Fruit fly (Drosophila melanogaster) whole organism, adult: ENCODE results near the gene CG11674.

Experiments used
- CG11617 ChIP-seq: fragments of 200-800 bp; sonication (Bioruptor generic); optimal IDR thresholded peaks from 2 replicates; lab custom pipeline; 2017; ENCODE audit warnings: mild to moderate bottlenecking, missing biosample characterization, missing genetic modification reagents, missing genetic modification characterization
- CG12768 ChIP-seq: fragments of 200-800 bp; sonication (Bioruptor generic); optimal IDR thresholded peaks from 2 replicates; lab custom pipeline; 2017; ENCODE audit warnings: missing biosample characterization, missing genetic modification characterization, mild to moderate bottlenecking, moderate library complexity, missing genetic modification reagents
- CG14711 ChIP-seq: fragments of 200-800 bp; sonication (Bioruptor generic); optimal IDR thresholded peaks from 2 replicates; lab custom pipeline; 2018; ENCODE audit warnings: missing biosample characterization, mild to moderate bottlenecking, missing genetic modification characterization, moderate library complexity
- CG1620 ChIP-seq: fragments of 200-800 bp; sonication (Bioruptor generic); optimal IDR thresholded peaks from 2 replicates; lab custom pipeline; 2016; ENCODE audit warnings: missing biosample characterization, missing genetic modification characterization
- CG33017 ChIP-seq: fragments of 200-800 bp; sonication (Bioruptor generic); optimal IDR thresholded peaks from 2 replicates; lab custom pipeline; 2018; ENCODE audit warnings: missing biosample characterization, mild to moderate bottlenecking, missing genetic modification characterization, moderate library complexity
- CG5204 ChIP-seq: fragments of 200-800 bp; sonication (Bioruptor generic); optimal IDR thresholded peaks from 2 replicates; lab custom pipeline; 2016; ENCODE audit warnings: missing biosample characterization, missing genetic modification characterization
- CG7045 ChIP-seq: fragments of 200-800 bp; sonication (Bioruptor generic); optimal IDR thresholded peaks from 2 replicates; lab custom pipeline; 2017; ENCODE audit warnings: missing biosample characterization, mild to moderate bottlenecking, missing genetic modification characterization
- CG7101 ChIP-seq: fragments of 200-800 bp; sonication (Bioruptor generic); optimal IDR thresholded peaks from 2 replicates; lab custom pipeline; 2018; ENCODE audit warnings: missing biosample characterization, mild to moderate bottlenecking, missing genetic modification characterization, moderate library complexity
- Clk ChIP-seq: fragments of 200-800 bp; sonication (Bioruptor generic); optimal IDR thresholded peaks from 2 replicates; lab custom pipeline; 2017; ENCODE audit warnings: missing biosample characterization, missing genetic modification characterization
- Crg-1 ChIP-seq: fragments of 200-800 bp; sonication (Bioruptor generic); optimal IDR thresholded peaks from 2 replicates; lab custom pipeline; 2016; ENCODE audit warnings: missing biosample characterization, missing genetic modification characterization
- Hr96 ChIP-seq: fragments of 200-800 bp; sonication (Bioruptor generic); optimal IDR thresholded peaks from 2 replicates; lab custom pipeline; 2016; ENCODE audit warnings: missing biosample characterization, missing genetic modification characterization
- Mnt ChIP-seq: fragments of 200-800 bp; sonication (Bioruptor generic); optimal IDR thresholded peaks from 2 replicates; lab custom pipeline; 2016; ENCODE audit warnings: missing biosample characterization, mild to moderate bottlenecking, missing genetic modification characterization
- bab1 ChIP-seq: fragments of 200-800 bp; sonication (Bioruptor generic); optimal IDR thresholded peaks from 3 replicates; lab custom pipeline; 2019; ENCODE audit warnings: missing biosample characterization, mild to moderate bottlenecking, missing genetic modification characterization, moderate library complexity
- cic ChIP-seq: fragments of 200-800 bp; sonication (Bioruptor generic); optimal IDR thresholded peaks from 2 replicates; lab custom pipeline; 2017; ENCODE audit warnings: missing biosample characterization, mild to moderate bottlenecking, missing genetic modification characterization, moderate library complexity
- cnc ChIP-seq, 2 experiments: fragments of >200 bp; optimal IDR thresholded peaks; 2 replicates each; lab custom pipeline; 2017
- kay ChIP-seq: fragments of 200-800 bp; sonication (Bioruptor generic); peaks from one replicate; lab custom pipeline; 2016; ENCODE audit warnings: missing biosample characterization, missing genetic modification characterization, borderline replicate concordance
- ovo ChIP-seq: fragments of 200-800 bp; sonication (Bioruptor generic); optimal IDR thresholded peaks from 2 replicates; lab custom pipeline; 2016; ENCODE audit warnings: missing biosample characterization, missing genetic modification characterization
- pad ChIP-seq: fragments of 200-800 bp; sonication (Bioruptor generic); optimal IDR thresholded peaks from 3 replicates; lab custom pipeline; 2017; ENCODE audit warnings: missing biosample characterization, missing genetic modification characterization, mild to moderate bottlenecking, moderate library complexity, missing genetic modification reagents
- tj ChIP-seq: fragments of 200-800 bp; sonication (Bioruptor generic); optimal IDR thresholded peaks from 3 replicates; lab custom pipeline; 2017; ENCODE audit warnings: missing biosample characterization, mild to moderate bottlenecking, missing genetic modification characterization, moderate library complexity
- toe ChIP-seq: fragments of 200-800 bp; sonication (Bioruptor generic); optimal IDR thresholded peaks from 2 replicates; lab custom pipeline; 2016; ENCODE audit warnings: missing biosample characterization, missing genetic modification characterization

CG11674 gene

DNA sequence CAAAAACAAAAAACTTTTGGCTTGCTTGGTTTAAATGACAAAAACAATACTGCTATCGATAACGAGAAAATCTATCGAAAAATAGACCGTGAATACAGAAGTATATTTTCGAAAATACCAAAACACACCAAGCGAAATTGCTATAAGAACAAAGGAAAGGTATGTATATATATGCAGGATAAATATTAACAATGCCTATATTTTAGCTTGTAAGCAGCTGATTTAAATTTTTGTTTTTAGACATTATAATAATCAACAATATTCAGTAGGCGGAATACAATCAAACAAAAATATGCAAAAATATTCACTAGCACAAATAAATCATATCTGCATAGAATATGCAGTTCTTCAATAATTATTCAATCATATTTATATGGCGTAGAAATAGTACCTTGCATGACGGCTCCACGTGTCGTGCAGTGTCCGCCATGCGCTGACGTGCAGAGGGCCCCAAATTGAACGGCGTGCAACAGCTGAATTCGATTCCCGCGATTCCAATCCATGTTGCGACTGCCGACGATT is 12.3 kb upstream of the CG11674 start, which contains the start of the genes Fbxl4 and Dus2:
Gene Fbxl4, minus strand, starts transcription at position 51 of the 522 bp plus-strand sequence.
Gene Dus2, plus strand, starts transcription at position 116 of the 522 bp plus-strand sequence.
- TF ChIP-seq cic (GFP tag; lab: Kevin White, UChicago) (no peak), bab1 (GFP tag; lab: Kevin White, UChicago) (peak; percentile 92), CG1620 (peak; percentile 94), CG7045 (GFP tag; lab: Kevin White, UChicago) (peak; percentile 81), Mnt (GFP tag; lab: Kevin White, UChicago) (peak; percentile 88), ovo (peak; percentile 79), cnc (optimal IDR thresholded peaks at IDR 0.05; lab: Kevin White, UChicago) (no peak), CG7101 (tag; lab: Kevin White, UChicago) (peak; percentile 87), Crg-1 (GFP tag; lab: Kevin White, UChicago) (peak; percentile 81), tj (peak; percentile 81), CG11617 (GFP tag; lab: Kevin White, UChicago) (peak; percentile 93), kay (GFP tag; lab: Kevin White, UChicago) (no peak), CG5204 (no peak), toe (GFP tag; lab: Kevin White, UChicago) (peak; percentile 91), CG33017 (tag; lab: Kevin White, UChicago) (peak; percentile 61), Hr96 (peak; percentile 93), CG12768 (peak; percentile 79), Clk (GFP tag; lab: Kevin White, UChicago) (peak; percentile 63), pad (GFP tag; lab: Kevin White, UChicago) (peak; percentile 83), CG14711 (tag; lab: Kevin White, UChicago) (peak; percentile 84)

DNA sequence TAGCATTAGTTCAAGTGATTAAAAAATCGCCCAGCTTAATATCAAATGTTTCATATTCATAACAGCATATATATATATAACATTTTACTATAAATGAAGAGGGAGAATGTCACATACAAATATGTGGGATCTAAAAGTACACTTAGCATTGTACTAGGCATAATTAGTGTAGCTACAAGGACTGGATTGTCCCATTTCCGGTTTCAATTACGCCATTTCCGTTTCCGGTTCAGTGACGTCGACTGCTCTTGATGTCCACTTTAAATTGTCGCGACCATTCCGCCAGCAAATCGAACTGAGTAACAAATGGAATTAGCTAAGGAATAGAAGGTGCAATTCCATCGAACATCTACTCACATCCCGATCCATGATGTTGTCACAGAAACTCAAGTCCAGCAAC is 8.8 kb upstream of the CG11674 start:
- TF ChIP-seq CG1620 (no peak), bab1 (GFP tag; lab: Kevin White, UChicago) (no peak), CG12768 (no peak), CG5204 (no peak), cnc (optimal IDR thresholded peaks at IDR 0.05; lab: Kevin White, UChicago) (no peak), CG11617 (GFP tag; lab: Kevin White, UChicago) (no peak), Clk (GFP tag; lab: Kevin White, UChicago) (no peak), CG33017 (tag; lab: Kevin White, UChicago) (no peak), cic (GFP tag; lab: Kevin White, UChicago) (no peak), CG14711 (tag; lab: Kevin White, UChicago) (no peak), kay (GFP tag; lab: Kevin White, UChicago) (no peak), Hr96 (no peak), toe (GFP tag; lab: Kevin White, UChicago) (no peak), pad (GFP tag; lab: Kevin White, UChicago) (no peak), Crg-1 (GFP tag; lab: Kevin White, UChicago) (no peak), Mnt (GFP tag; lab: Kevin White, UChicago) (no peak), tj (no peak), CG7101 (tag; lab: Kevin White, UChicago) (no peak), ovo (no peak), CG7045 (GFP tag; lab: Kevin White, UChicago) (no peak)

DNA sequence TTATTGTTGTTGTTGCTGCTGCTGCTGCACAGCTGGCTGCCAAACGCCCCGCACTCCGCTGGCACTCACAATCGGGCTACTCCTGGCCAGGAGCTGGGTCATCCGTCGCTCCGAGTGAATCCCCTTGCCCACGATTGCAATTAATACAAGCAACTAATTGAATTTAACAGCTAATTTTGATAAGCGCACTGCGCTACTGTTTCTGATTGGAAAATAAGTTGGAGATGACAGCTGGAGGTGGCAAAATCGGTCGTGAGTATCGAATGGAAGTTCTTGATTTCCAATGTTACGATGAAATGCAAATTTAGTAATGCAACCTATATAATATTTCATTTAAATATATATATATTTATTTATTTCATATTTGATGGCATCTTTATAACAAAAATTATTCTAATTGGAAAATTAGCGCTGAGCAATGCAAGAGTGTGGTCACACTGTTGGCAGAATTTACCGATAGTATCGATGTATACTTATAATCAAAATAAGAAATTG is 8.2 kb upstream of the CG11674 start, which contains the start of gene CG42271:
Gene CG42271, minus strand, starts transcription at position 224 of the 495 bp plus-strand sequence.
- TF ChIP-seq CG11617 (GFP tag; lab: Kevin White, UChicago) (peak; percentile 58), toe (GFP tag; lab: Kevin White, UChicago) (no peak), Mnt (GFP tag; lab: Kevin White, UChicago) (peak; percentile 9), pad (GFP tag; lab: Kevin White, UChicago) (peak; percentile 30), kay (GFP tag; lab: Kevin White, UChicago) (no peak), tj (peak; percentile 47), CG5204 (no peak), ovo (peak; percentile 17), bab1 (GFP tag; lab: Kevin White, UChicago) (peak; percentile 16), Hr96 (no peak), CG12768 (no peak), Clk (GFP tag; lab: Kevin White, UChicago) (no peak), cic (GFP tag; lab: Kevin White, UChicago) (no peak), CG33017 (tag; lab: Kevin White, UChicago) (peak; percentile 13), CG7101 (tag; lab: Kevin White, UChicago) (peak; percentile 58), Crg-1 (GFP tag; lab: Kevin White, UChicago) (peak; percentile 11), CG7045 (GFP tag; lab: Kevin White, UChicago) (no peak), cnc (optimal IDR thresholded peaks at IDR 0.05; lab: Kevin White, UChicago) (no peak), CG1620 (no peak), CG14711 (tag; lab: Kevin White, UChicago) (peak; percentile 32)

DNA sequence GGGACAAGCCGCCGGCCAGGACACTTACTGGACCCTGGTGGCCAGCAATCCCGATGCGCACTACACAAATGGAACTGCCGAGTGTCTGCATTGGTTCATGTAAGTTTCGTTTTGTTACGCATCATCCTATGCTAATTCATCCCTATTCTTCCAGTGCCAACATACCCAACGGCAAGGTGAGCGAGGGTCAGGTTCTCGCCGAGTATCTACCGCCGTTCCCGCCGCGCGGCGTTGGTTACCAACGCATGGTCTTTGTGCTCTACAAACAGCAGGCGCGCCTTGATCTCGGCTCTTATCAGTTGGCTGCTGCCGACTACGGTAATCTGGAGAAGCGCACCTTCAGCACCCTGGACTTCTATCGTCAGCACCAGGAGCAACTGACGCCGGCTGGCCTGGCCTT is 1.4 kb upstream of the CG11674 start:
- TF ChIP-seq tj (no peak), kay (GFP tag; lab: Kevin White, UChicago) (no peak), CG1620 (no peak)

DNA sequence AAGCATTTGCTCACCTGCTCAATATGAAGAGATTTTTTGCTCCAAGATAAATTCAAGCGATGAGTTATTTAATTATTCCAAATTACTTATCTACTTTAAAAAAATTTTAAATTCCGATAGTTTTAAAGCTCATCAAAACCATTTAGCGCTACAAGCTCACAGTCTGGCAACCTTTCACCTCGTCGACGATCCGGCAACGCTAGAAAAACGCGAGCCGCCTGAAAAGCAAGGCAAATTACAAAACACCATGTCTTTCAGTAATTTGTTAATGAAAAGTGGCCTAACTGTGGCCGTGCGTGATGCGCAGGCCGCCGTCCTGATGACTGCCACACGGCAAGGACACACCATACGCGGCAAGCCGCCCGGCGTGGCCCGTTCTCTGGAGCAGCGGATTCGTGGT is 414 bp upstream of the CG11674 start, which contains the start of gene mRpL38:
Gene mRpL38, plus strand, starts transcription at position 197 of the 400 bp plus-strand sequence.
- TF ChIP-seq tj, result no peak
- no peak for TF ChIP-seq Mnt (GFP tag; lab: Kevin White, UChicago)
- no peak for TF ChIP-seq kay (GFP tag; lab: Kevin White, UChicago)
- no peak for TF ChIP-seq CG33017 (tag; lab: Kevin White, UChicago)
- no peak for TF ChIP-seq toe (GFP tag; lab: Kevin White, UChicago)
- TF ChIP-seq CG7045 (GFP tag; lab: Kevin White, UChicago), result no peak
- TF ChIP-seq ovo, result no peak
- no peak for TF ChIP-seq Crg-1 (GFP tag; lab: Kevin White, UChicago)

DNA sequence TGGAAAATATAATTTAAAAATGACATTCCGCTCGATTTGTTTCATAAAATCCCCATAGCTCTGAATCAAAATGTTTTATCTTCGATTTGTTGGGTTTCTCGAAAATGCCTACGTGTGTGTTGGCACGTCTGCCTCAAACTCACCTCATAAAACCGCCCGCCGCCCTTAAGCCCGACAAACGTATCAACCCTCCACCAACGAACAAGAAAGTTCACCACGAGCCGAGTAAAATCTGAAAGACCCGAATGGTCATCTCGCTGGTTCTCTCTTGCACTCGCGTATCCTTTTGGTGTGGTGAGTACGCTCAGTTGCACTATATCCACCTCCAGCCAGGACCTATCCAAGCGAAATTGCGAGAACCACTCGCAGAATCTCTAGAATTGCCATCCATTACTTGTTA is 3.7 kb downstream of the CG11674 start:
- TF ChIP-seq tj (peak; percentile 6), Clk (GFP tag; lab: Kevin White, UChicago) (no peak)
